Worm (Caenorhabditis elegans): Measurements from ENCODE around the gene Y73F8A.32.

- TF ChIP-seq nfya-2 (GFP tag; IDR thresholded peaks at IDR 0.05) (no peak), dpl-1 (GFP tag; optimal IDR thresholded peaks at IDR 0.05) (no peak), snpc-3.4 (tag; optimal IDR thresholded peaks at IDR 0.05) (no peak), B0019.2 (GFP tag; conservative IDR thresholded peaks at IDR 0.05) (no peak), lin-26 (GFP tag; IDR thresholded peaks at IDR 0.05) (no peak), ceh-58 (GFP tag; IDR thresholded peaks at IDR 0.05) (no peak), snpc-4 (GFP tag; optimal IDR thresholded peaks at IDR 0.05) (no peak), snpc-4 (tag; optimal IDR thresholded peaks at IDR 0.05) (no peak), lin-40 (tag; optimal IDR thresholded peaks at IDR 0.05) (no peak), atf-7 (tag; optimal IDR thresholded peaks at IDR 0.05) (no peak), bed-1 (GFP tag; IDR thresholded peaks at IDR 0.05) (no peak), pbrm-1 (GFP tag; IDR thresholded peaks at IDR 0.05) (no peak), die-1 (tag; optimal IDR thresholded peaks at IDR 0.05) (no peak), unc-62 (GFP tag; optimal IDR thresholded peaks at IDR 0.05) (no peak), pha-4 (tag; optimal IDR thresholded peaks at IDR 0.05) (no peak)
Measured at ce11 chrIV:15528234-15528633, 7.0 kb upstream of the Y73F8A.32 start, which contains the start of gene ari-1.4.
